Fruit fly (Drosophila melanogaster) whole organism, prepupa: ENCODE results near the gene Rev1.
A peak's percentile ranks its signal among the peaks of the same experiment; 100 is the strongest.

Experiments
- CG10669 ChIP-seq: fragments of 200-800 bp; sonication (Bioruptor generic); optimal IDR thresholded peaks from 3 replicates; lab custom pipeline; 2018; ENCODE audit warnings: missing biosample characterization, mild to moderate bottlenecking, missing genetic modification characterization, moderate library complexity
- CG11294 ChIP-seq: fragments of 200-800 bp; sonication (Bioruptor generic); IDR thresholded peaks from 2 replicates; pipeline ENCODE4 v1.3.6; 2022; ENCODE audit warnings: missing biosample characterization, missing genetic modification characterization
- CG11762 ChIP-seq: fragments of 200-800 bp; sonication (Bioruptor generic); optimal IDR thresholded peaks from 3 replicates; lab custom pipeline; 2016; ENCODE audit warnings: missing biosample characterization, missing genetic modification characterization; ENCODE audit not compliant: insufficient read depth
- CG11902 ChIP-seq: fragments of 200-800 bp; sonication (Bioruptor generic); optimal IDR thresholded peaks from 3 replicates; lab custom pipeline; 2016; ENCODE audit warnings: missing biosample characterization, missing genetic modification characterization
- CG1621 ChIP-seq: fragments of 200-800 bp; sonication (Bioruptor generic); optimal IDR thresholded peaks from 3 replicates; lab custom pipeline; 2018; ENCODE audit warnings: missing biosample characterization, mild to moderate bottlenecking, missing genetic modification characterization
- CG16779 ChIP-seq: fragments of 200-800 bp; sonication (Bioruptor generic); optimal IDR thresholded peaks from 3 replicates; lab custom pipeline; 2017; ENCODE audit warnings: missing biosample characterization, mild to moderate bottlenecking, missing genetic modification characterization
- CG31627 ChIP-seq: fragments of 200-800 bp; sonication (Bioruptor generic); optimal IDR thresholded peaks from 3 replicates; lab custom pipeline; 2016; ENCODE audit warnings: missing biosample characterization, missing genetic modification characterization
- CG32006 ChIP-seq: fragments of 200-800 bp; sonication (Bioruptor generic); optimal IDR thresholded peaks from 3 replicates; lab custom pipeline; 2017; ENCODE audit warnings: missing biosample characterization, mild to moderate bottlenecking, missing genetic modification characterization
- CG34406 ChIP-seq: fragments of 200-800 bp; sonication (Bioruptor generic); optimal IDR thresholded peaks from 3 replicates; lab custom pipeline; 2016; ENCODE audit warnings: missing biosample characterization, missing genetic modification characterization
- CG3919 ChIP-seq: fragments of 200-800 bp; sonication (Bioruptor generic); optimal IDR thresholded peaks from 3 replicates; lab custom pipeline; 2016; ENCODE audit warnings: missing biosample characterization, missing genetic modification characterization
- CG6163 ChIP-seq: fragments of 200-800 bp; sonication (Bioruptor generic); IDR thresholded peaks from 3 replicates; pipeline ENCODE4 v1.3.6; 2022; ENCODE audit warnings: missing biosample characterization, missing genetic modification characterization
- CG6276 ChIP-seq: fragments of 200-800 bp; sonication (Bioruptor generic); optimal IDR thresholded peaks from 2 replicates; lab custom pipeline; 2017; ENCODE audit warnings: missing biosample characterization, mild to moderate bottlenecking, missing genetic modification characterization
- CG6792 ChIP-seq: fragments of 200-800 bp; sonication (Bioruptor generic); optimal IDR thresholded peaks from 3 replicates; lab custom pipeline; 2016; ENCODE audit warnings: missing biosample characterization, missing genetic modification characterization
- CG6808 ChIP-seq: fragments of 200-800 bp; sonication (Bioruptor generic); optimal IDR thresholded peaks from 3 replicates; lab custom pipeline; 2017; ENCODE audit warnings: missing biosample characterization, missing genetic modification characterization, mild to moderate bottlenecking, moderate library complexity, missing genetic modification reagents
- CG6854 ChIP-seq: fragments of 200-800 bp; sonication (Bioruptor generic); optimal IDR thresholded peaks from 2 replicates; lab custom pipeline; 2017; ENCODE audit warnings: missing biosample characterization, mild to moderate bottlenecking, missing genetic modification characterization
- CG7368 ChIP-seq: fragments of 200-800 bp; sonication (Bioruptor generic); optimal IDR thresholded peaks from 3 replicates; lab custom pipeline; 2016; ENCODE audit warnings: missing biosample characterization, missing genetic modification characterization
- CG8319 ChIP-seq: fragments of 200-800 bp; sonication (Bioruptor generic); optimal IDR thresholded peaks from 3 replicates; lab custom pipeline; 2016; ENCODE audit warnings: missing biosample characterization, missing genetic modification characterization
- CG8632 ChIP-seq: fragments of 200-800 bp; sonication (Bioruptor generic); optimal IDR thresholded peaks from 3 replicates; lab custom pipeline; 2016; ENCODE audit warnings: missing biosample characterization, missing genetic modification characterization
- CG9139 ChIP-seq: fragments of 200-800 bp; sonication (Bioruptor generic); optimal IDR thresholded peaks from 3 replicates; lab custom pipeline; 2017; ENCODE audit warnings: missing biosample characterization, mild to moderate bottlenecking, missing genetic modification characterization
- Eip75B ChIP-seq: fragments of 200-800 bp; sonication (Bioruptor generic); optimal IDR thresholded peaks from 3 replicates; lab custom pipeline; 2016; ENCODE audit warnings: missing biosample characterization, missing genetic modification characterization
- Eip78C ChIP-seq: fragments of 200-800 bp; sonication (Bioruptor generic); peaks from one replicate; lab custom pipeline; 2016; ENCODE audit warnings: missing biosample characterization, missing genetic modification characterization
- Eip93F ChIP-seq: fragments of 200-800 bp; sonication (Bioruptor generic); optimal IDR thresholded peaks from 2 replicates; lab custom pipeline; 2016; ENCODE audit warnings: missing biosample characterization, mild to moderate bottlenecking, missing genetic modification characterization
- Ets21C ChIP-seq: fragments of 200-800 bp; sonication (Bioruptor generic); optimal IDR thresholded peaks from 3 replicates; lab custom pipeline; 2016; ENCODE audit warnings: missing biosample characterization, missing genetic modification characterization
- Gug ChIP-seq: fragments of 200-800 bp; sonication (Bioruptor generic); IDR thresholded peaks from 2 replicates; pipeline ENCODE4 v1.3.6; 2022; ENCODE audit warnings: missing biosample characterization, missing genetic modification characterization
- Hr38 ChIP-seq: sonication (Bioruptor generic); optimal IDR thresholded peaks from 2 replicates; lab custom pipeline; 2016; ENCODE audit warnings: missing biosample characterization, missing genetic modification characterization
- Hr39 ChIP-seq: fragments of 200-800 bp; sonication (Bioruptor generic); optimal IDR thresholded peaks from 2 replicates; lab custom pipeline; 2016; ENCODE audit warnings: missing biosample characterization, missing genetic modification characterization
- Hr4 ChIP-seq: fragments of 200-800 bp; sonication (Bioruptor generic); optimal IDR thresholded peaks from 3 replicates; lab custom pipeline; 2016; ENCODE audit warnings: missing biosample characterization, missing genetic modification characterization
- Lpt ChIP-seq: fragments of 200-800 bp; sonication (Bioruptor generic); optimal IDR thresholded peaks from 3 replicates; lab custom pipeline; 2016; ENCODE audit warnings: missing biosample characterization, missing genetic modification characterization
- Met ChIP-seq: fragments of 200-800 bp; sonication (Bioruptor generic); optimal IDR thresholded peaks from 3 replicates; lab custom pipeline; 2016; ENCODE audit warnings: missing biosample characterization, missing genetic modification characterization
- OdsH ChIP-seq: fragments of 200-800 bp; sonication (Bioruptor generic); optimal IDR thresholded peaks from 3 replicates; lab custom pipeline; 2016; ENCODE audit warnings: missing biosample characterization, missing genetic modification characterization
- Smox ChIP-seq: fragments of 200-800 bp; sonication (Bioruptor generic); optimal IDR thresholded peaks from 3 replicates; lab custom pipeline; 2016; ENCODE audit warnings: missing biosample characterization, missing genetic modification characterization
- Sox102F ChIP-seq: fragments of 200-800 bp; sonication (Bioruptor generic); optimal IDR thresholded peaks from 2 replicates; lab custom pipeline; 2016; ENCODE audit warnings: missing biosample characterization, mild to moderate bottlenecking, missing genetic modification characterization
- Sox14 ChIP-seq: fragments of 200-800 bp; sonication (Bioruptor generic); optimal IDR thresholded peaks from 3 replicates; lab custom pipeline; 2016; ENCODE audit warnings: missing biosample characterization, missing genetic modification characterization
- achi ChIP-seq: fragments of 200-800 bp; sonication (Bioruptor generic); optimal IDR thresholded peaks from 3 replicates; lab custom pipeline; 2016; ENCODE audit warnings: missing biosample characterization, missing genetic modification characterization
- acj6 ChIP-seq: fragments of 200-800 bp; sonication (Bioruptor generic); optimal IDR thresholded peaks from 3 replicates; lab custom pipeline; 2016; ENCODE audit warnings: missing biosample characterization, missing genetic modification characterization
- cyc ChIP-seq: fragments of 200-800 bp; sonication (Bioruptor generic); optimal IDR thresholded peaks from 3 replicates; lab custom pipeline; 2016; ENCODE audit warnings: missing biosample characterization, missing genetic modification characterization
- dac ChIP-seq: fragments of 200-800 bp; sonication (Bioruptor generic); optimal IDR thresholded peaks from 2 replicates; lab custom pipeline; 2017; ENCODE audit warnings: missing biosample characterization, mild to moderate bottlenecking, missing genetic modification characterization
- dsx ChIP-seq: fragments of 200-800 bp; optimal IDR thresholded peaks from 3 replicates; lab custom pipeline; 2019; ENCODE audit warnings: missing biosample characterization, mild to moderate bottlenecking, missing genetic modification characterization, moderate library complexity; ENCODE audit not compliant: poor library complexity, severe bottlenecking
- eg ChIP-seq: fragments of 200-800 bp; sonication (Bioruptor generic); IDR thresholded peaks from 3 replicates; pipeline ENCODE4 v1.3.6; 2022; ENCODE audit warnings: missing biosample characterization, missing genetic modification characterization
- fd85E ChIP-seq: fragments of 200-800 bp; sonication (Bioruptor generic); optimal IDR thresholded peaks from 3 replicates; lab custom pipeline; 2016; ENCODE audit warnings: missing biosample characterization, missing genetic modification characterization
- fkh ChIP-seq: fragments of 200-800 bp; sonication (Bioruptor generic); optimal IDR thresholded peaks from 3 replicates; lab custom pipeline; 2017; ENCODE audit warnings: missing biosample characterization, mild to moderate bottlenecking, missing genetic modification characterization, moderate library complexity
- lz ChIP-seq: fragments of 200-800 bp; sonication (Bioruptor generic); optimal IDR thresholded peaks from 3 replicates; lab custom pipeline; 2016; ENCODE audit warnings: missing biosample characterization, missing genetic modification characterization
- net ChIP-seq: fragments of 200-800 bp; sonication (Bioruptor generic); optimal IDR thresholded peaks from 3 replicates; lab custom pipeline; 2016; ENCODE audit warnings: missing biosample characterization, missing genetic modification characterization
- pdm3 ChIP-seq: fragments of 200-800 bp; sonication (Bioruptor generic); optimal IDR thresholded peaks from 3 replicates; lab custom pipeline; 2016; ENCODE audit warnings: missing biosample characterization, missing genetic modification characterization
- spab ChIP-seq: fragments of 200-800 bp; sonication (Bioruptor generic); optimal IDR thresholded peaks from 2 replicates; lab custom pipeline; 2017; ENCODE audit warnings: missing biosample characterization, mild to moderate bottlenecking, missing genetic modification characterization, missing genetic modification reagents
- ss ChIP-seq, 2 experiments: fragments of 200-800 bp; sonication (Bioruptor generic); optimal IDR thresholded peaks; 2 replicates in 1 of 2; 3 replicates in 1 of 2; lab custom pipeline; 2017 to 2018; ENCODE audit warnings: mild to moderate bottlenecking in 2 of 2, missing biosample characterization in 2 of 2, missing genetic modification characterization in 2 of 2, moderate library complexity in 1 of 2
- topi ChIP-seq: fragments of 200-800 bp; sonication (Bioruptor generic); optimal IDR thresholded peaks from 3 replicates; lab custom pipeline; 2016; ENCODE audit warnings: missing biosample characterization, missing genetic modification characterization
- vri ChIP-seq: fragments of 200-800 bp; sonication (Bioruptor generic); optimal IDR thresholded peaks from 3 replicates; lab custom pipeline; 2016; ENCODE audit warnings: missing biosample characterization, mild to moderate bottlenecking, missing genetic modification characterization

Gene Rev1

dm6 chr3L:680258-680657 is 26.1 kb downstream of the Rev1 start, which contains the start of gene CG17129 (continued):
- TF ChIP-seq Smox: peak; percentile 54
- TF ChIP-seq CG16779 (tag; lab: Kevin White, UChicago): no peak
- TF ChIP-seq CG6854 (GFP tag; lab: Kevin White, UChicago): no peak
- TF ChIP-seq acj6 (GFP tag; lab: Kevin White, UChicago): peak; percentile 42
- TF ChIP-seq CG11762 (GFP tag; lab: Kevin White, UChicago): no peak
- TF ChIP-seq CG6792 (GFP tag; lab: Kevin White, UChicago): no peak
- peak; percentile 54 for TF ChIP-seq topi (GFP tag; lab: Kevin White, UChicago)
- peak; percentile 70 for TF ChIP-seq Met (GFP tag; lab: Kevin White, UChicago)
- TF ChIP-seq Ets21C (GFP tag; lab: Kevin White, UChicago): peak; percentile 53
- TF ChIP-seq dsx (GFP tag; lab: Kevin White, UChicago): no peak
- peak; percentile 70 for TF ChIP-seq Eip78C (GFP tag; lab: Kevin White, UChicago)
- no peak for TF ChIP-seq Hr38 (GFP tag; lab: Kevin White, UChicago)
- TF ChIP-seq cyc: peak; percentile 71
- TF ChIP-seq eg (GFP tag; lab: Robert Waterston, UW): no peak
- peak; percentile 37 for TF ChIP-seq OdsH (GFP tag; lab: Kevin White, UChicago)

- TF ChIP-seq pdm3: peak; percentile 28
- TF ChIP-seq CG6792 (GFP tag; lab: Kevin White, UChicago): peak; percentile 39
- no peak for TF ChIP-seq Eip93F
- no peak for TF ChIP-seq CG11294 (GFP tag; lab: Robert Waterston, UW)
- TF ChIP-seq Hr4: no peak
- TF ChIP-seq CG11762 (GFP tag; lab: Kevin White, UChicago): no peak
- no peak for TF ChIP-seq CG16779 (tag; lab: Kevin White, UChicago)
- TF ChIP-seq Sox14 (GFP tag; lab: Kevin White, UChicago): peak; percentile 55
- no peak for TF ChIP-seq fd85E (GFP tag; lab: Kevin White, UChicago)
- TF ChIP-seq Sox102F (GFP tag; lab: Kevin White, UChicago): peak; percentile 57
- no peak for TF ChIP-seq Hr39 (GFP tag; lab: Kevin White, UChicago)
- TF ChIP-seq CG11902 (GFP tag; lab: Kevin White, UChicago): no peak
- TF ChIP-seq Gug (GFP tag; lab: Robert Waterston, UW): no peak
- TF ChIP-seq CG8632 (GFP tag; lab: Kevin White, UChicago): no peak
- TF ChIP-seq vri (GFP tag; lab: Kevin White, UChicago): no peak
- peak; percentile 33 for TF ChIP-seq lz (GFP tag; lab: Kevin White, UChicago)
- TF ChIP-seq CG3919 (GFP tag; lab: Kevin White, UChicago): peak; percentile 64
- TF ChIP-seq Lpt (GFP tag; lab: Kevin White, UChicago): peak; percentile 7
- TF ChIP-seq CG6808 (GFP tag; lab: Kevin White, UChicago): no peak
- TF ChIP-seq topi (GFP tag; lab: Kevin White, UChicago): peak; percentile 42
- TF ChIP-seq CG7368 (GFP tag; lab: Kevin White, UChicago): peak; percentile 15
- peak; percentile 97 for TF ChIP-seq fkh
- TF ChIP-seq Eip75B: peak; percentile 55
- no peak for TF ChIP-seq CG10669
- peak; percentile 13 for TF ChIP-seq CG8319
- TF ChIP-seq CG1621 (tag; lab: Kevin White, UChicago): peak; percentile 29
- peak; percentile 36 for TF ChIP-seq achi (GFP tag; lab: Kevin White, UChicago)
- TF ChIP-seq CG6854 (GFP tag; lab: Kevin White, UChicago): peak; percentile 23
- no peak for TF ChIP-seq spab (GFP tag; lab: Kevin White, UChicago)
- TF ChIP-seq CG9139 (GFP tag; lab: Kevin White, UChicago): no peak
- TF ChIP-seq net (GFP tag; lab: Kevin White, UChicago): peak; percentile 43
- no peak for TF ChIP-seq Hr38 (GFP tag; lab: Kevin White, UChicago)
- TF ChIP-seq CG34406: no peak
- no peak for TF ChIP-seq CG6276 (GFP tag; lab: Kevin White, UChicago)
- TF ChIP-seq eg (GFP tag; lab: Robert Waterston, UW): peak; percentile 14; the same call in 1 of the 3 replicates
- TF ChIP-seq CG32006: no peak
- TF ChIP-seq CG6163 (GFP tag; lab: Robert Waterston, UW): no peak
- no peak for TF ChIP-seq acj6 (GFP tag; lab: Kevin White, UChicago)
- peak; percentile 32 for TF ChIP-seq CG31627 (GFP tag; lab: Kevin White, UChicago)
- TF ChIP-seq dsx (GFP tag; lab: Kevin White, UChicago): peak; percentile 12
- TF ChIP-seq ss (GFP tag; optimal IDR thresholded peaks at IDR 0.05; lab: Kevin White, UChicago): peak; percentile 6 to 42
- TF ChIP-seq dac (GFP tag; lab: Kevin White, UChicago): no peak
Measured at dm6 chr3L:681793-682369, 27.7 kb downstream of the Rev1 start.
